Fruit fly (Drosophila melanogaster) whole organism, embryonic: Measurements from ENCODE around the gene CG43447.
A peak's percentile ranks its signal among the peaks of the same experiment; 100 is the strongest.

Experiments used
- Aef1 ChIP-seq: fragments of 200-800 bp; sonication (Bioruptor generic); IDR thresholded peaks from 3 replicates; pipeline ENCODE4 v1.3.6; 2022; ENCODE audit warnings: missing biosample characterization, missing genetic modification characterization
- Awh ChIP-seq: fragments of 200-800 bp; sonication (Bioruptor generic); IDR thresholded peaks from 2 replicates; pipeline ENCODE4, ENCODE4 v1.3.6; 2022; ENCODE audit warnings: missing biosample characterization, missing genetic modification characterization
- CG10366 ChIP-seq: fragments of 200-800 bp; sonication (Bioruptor generic); IDR thresholded peaks from 2 replicates; pipeline ENCODE4 v1.3.6; 2022; ENCODE audit warnings: missing biosample characterization, missing genetic modification characterization
- CG11696 ChIP-seq: fragments of 200-800 bp; sonication (Bioruptor generic); IDR thresholded peaks from 2 replicates; pipeline ENCODE4 v1.3.6; 2022; ENCODE audit warnings: missing biosample characterization, missing genetic modification characterization
- CG12391 ChIP-seq: fragments of 200-800 bp; sonication (Bioruptor generic); optimal IDR thresholded peaks from 3 replicates; lab custom pipeline; 2018; ENCODE audit warnings: missing biosample characterization, mild to moderate bottlenecking, missing genetic modification characterization, moderate library complexity
- CG15073 ChIP-seq: fragments of 200-800 bp; sonication (Bioruptor generic); optimal IDR thresholded peaks from 2 replicates; lab custom pipeline; 2016; ENCODE audit warnings: missing biosample characterization, missing genetic modification characterization
- CG15514 ChIP-seq: fragments of 200-800 bp; sonication (Bioruptor generic); optimal IDR thresholded peaks from 3 replicates; lab custom pipeline; 2017; ENCODE audit warnings: missing biosample characterization, missing genetic modification characterization, mild to moderate bottlenecking, moderate library complexity, missing genetic modification reagents
- CG16863 ChIP-seq: fragments of 200-800 bp; sonication (Bioruptor generic); optimal IDR thresholded peaks from 3 replicates; lab custom pipeline; 2016; ENCODE audit warnings: missing biosample characterization, missing genetic modification characterization
- CG17802 ChIP-seq: fragments of 200-800 bp; sonication (Bioruptor generic); optimal IDR thresholded peaks from 2 replicates; lab custom pipeline; 2018; ENCODE audit warnings: missing biosample characterization, mild to moderate bottlenecking, missing genetic modification characterization, moderate library complexity
- CG30020 ChIP-seq: fragments of 200-800 bp; optimal IDR thresholded peaks from 2 replicates; lab custom pipeline; 2019; ENCODE audit warnings: missing biosample characterization, mild to moderate bottlenecking, missing genetic modification characterization, moderate library complexity
- CG31224 ChIP-seq: fragments of 200-800 bp; sonication (Bioruptor generic); IDR thresholded peaks from 2 replicates; pipeline ENCODE4 v1.3.6; 2022; ENCODE audit warnings: missing biosample characterization, missing genetic modification characterization
- CG3163 ChIP-seq: fragments of 200-800 bp; sonication (Bioruptor generic); optimal IDR thresholded peaks from 3 replicates; lab custom pipeline; 2016; ENCODE audit warnings: missing biosample characterization, missing genetic modification characterization
- CG32767 ChIP-seq: fragments of 200-800 bp; sonication (Bioruptor generic); IDR thresholded peaks from 2 replicates; pipeline ENCODE4 v1.3.6; 2022; ENCODE audit warnings: missing biosample characterization, missing genetic modification characterization
- CG3281 ChIP-seq: fragments of 200-800 bp; sonication (Bioruptor generic); optimal IDR thresholded peaks from 3 replicates; lab custom pipeline; 2017; ENCODE audit warnings: missing biosample characterization, mild to moderate bottlenecking, missing genetic modification characterization
- CG34422 ChIP-seq: fragments of 200-800 bp; sonication (Bioruptor generic); IDR thresholded peaks from 3 replicates; pipeline ENCODE4 v1.3.6; 2022; ENCODE audit warnings: missing biosample characterization, missing genetic modification characterization
- CG3847 ChIP-seq: fragments of 200-800 bp; sonication (Bioruptor generic); IDR thresholded peaks from 2 replicates; pipeline ENCODE4 v1.3.6; 2022; ENCODE audit warnings: missing biosample characterization, missing genetic modification characterization
- CG3995 ChIP-seq: fragments of 200-800 bp; sonication (Bioruptor generic); optimal IDR thresholded peaks from 3 replicates; lab custom pipeline; 2016; ENCODE audit warnings: missing biosample characterization, missing genetic modification characterization
- CG6689 ChIP-seq: fragments of 200-800 bp; sonication (Bioruptor generic); IDR thresholded peaks from 2 replicates; pipeline ENCODE4 v1.3.6; 2022; ENCODE audit warnings: missing biosample characterization, missing genetic modification characterization
- CG7271 ChIP-seq: fragments of 200-800 bp; sonication (Bioruptor generic); optimal IDR thresholded peaks from 2 replicates; lab custom pipeline; 2018; ENCODE audit warnings: missing biosample characterization, mild to moderate bottlenecking, missing genetic modification characterization, moderate library complexity
- CG8765 ChIP-seq: fragments of 200-800 bp; sonication (Bioruptor generic); IDR thresholded peaks from 2 replicates; pipeline ENCODE4 v1.3.6; 2022; ENCODE audit warnings: missing biosample characterization, missing genetic modification characterization
- CG9727 ChIP-seq: fragments of 200-800 bp; sonication (Bioruptor generic); optimal IDR thresholded peaks from 3 replicates; lab custom pipeline; 2017; ENCODE audit warnings: missing biosample characterization, mild to moderate bottlenecking, missing genetic modification characterization
- CTCF ChIP-seq: fragments of 200-800 bp; sonication (Bioruptor generic); optimal IDR thresholded peaks from 2 replicates; lab custom pipeline; 2017; ENCODE audit warnings: missing biosample characterization, mild to moderate bottlenecking, missing genetic modification characterization, moderate library complexity
- Dek ChIP-seq: fragments of 200-800 bp; sonication (Bioruptor generic); optimal IDR thresholded peaks from 3 replicates; lab custom pipeline; 2019; ENCODE audit warnings: missing biosample characterization, mild to moderate bottlenecking, missing genetic modification characterization, moderate library complexity
- Doc3 ChIP-seq: fragments of 200-800 bp; sonication (Bioruptor generic); IDR thresholded peaks from 3 replicates; pipeline ENCODE4 v1.3.6; 2022; ENCODE audit warnings: missing biosample characterization, missing genetic modification characterization; ENCODE audit not compliant: partially characterized antibody
- Fer1 ChIP-seq: fragments of 200-800 bp; sonication (Bioruptor generic); optimal IDR thresholded peaks from 2 replicates; lab custom pipeline; 2017; ENCODE audit warnings: missing biosample characterization, mild to moderate bottlenecking, missing genetic modification characterization
- H2.0 ChIP-seq: fragments of 200-800 bp; sonication (Bioruptor generic); IDR thresholded peaks from 2 replicates; pipeline ENCODE4 v1.3.6; 2022; ENCODE audit warnings: missing biosample characterization, missing genetic modification characterization
- HLH4C ChIP-seq: fragments of 200-800 bp; sonication (Bioruptor generic); IDR thresholded peaks from 3 replicates; pipeline ENCODE4 v1.3.6; 2022; ENCODE audit warnings: missing biosample characterization, missing genetic modification characterization; ENCODE audit not compliant: partially characterized antibody
- Hey ChIP-seq: fragments of 200-800 bp; sonication (Bioruptor generic); optimal IDR thresholded peaks from 3 replicates; lab custom pipeline; 2018; ENCODE audit warnings: missing biosample characterization, mild to moderate bottlenecking, missing genetic modification characterization
- Hr39 ChIP-seq: fragments of >200 bp; optimal IDR thresholded peaks from 2 replicates; lab custom pipeline; 2017
- MBD-R2 ChIP-seq: fragments of 200-800 bp; sonication (Bioruptor generic); IDR thresholded peaks from 2 replicates; pipeline ENCODE4 v1.3.6; 2022; ENCODE audit warnings: missing biosample characterization, missing genetic modification characterization
- MESR4 ChIP-seq: fragments of 200-800 bp; sonication (Bioruptor generic); optimal IDR thresholded peaks from 2 replicates; lab custom pipeline; 2018; ENCODE audit warnings: missing biosample characterization, mild to moderate bottlenecking, missing genetic modification characterization, moderate library complexity
- Meics ChIP-seq: fragments of 200-800 bp; sonication (Bioruptor generic); optimal IDR thresholded peaks from 2 replicates; lab custom pipeline; 2017; ENCODE audit warnings: missing biosample characterization, mild to moderate bottlenecking, missing genetic modification characterization
- Myb ChIP-seq: fragments of 200-800 bp; sonication (Bioruptor generic); optimal IDR thresholded peaks from 2 replicates; lab custom pipeline; 2016; ENCODE audit warnings: missing biosample characterization, missing genetic modification characterization
- NK7.1 ChIP-seq: fragments of 200-800 bp; sonication (Bioruptor generic); optimal IDR thresholded peaks from 3 replicates; lab custom pipeline; 2016; ENCODE audit warnings: missing biosample characterization, missing genetic modification characterization
- Sin3A ChIP-seq: fragments of >200 bp; optimal IDR thresholded peaks from 2 replicates; lab custom pipeline; 2018
- Spps ChIP-seq: fragments of 200-800 bp; sonication (Bioruptor generic); optimal IDR thresholded peaks from 2 replicates; lab custom pipeline; 2018; ENCODE audit warnings: missing biosample characterization, mild to moderate bottlenecking, missing genetic modification characterization
- Xbp1 ChIP-seq: fragments of 200-800 bp; sonication (Bioruptor generic); optimal IDR thresholded peaks from 3 replicates; lab custom pipeline; 2016; ENCODE audit warnings: missing biosample characterization, mild to moderate bottlenecking, missing genetic modification characterization
- bbx ChIP-seq: fragments of 200-800 bp; sonication (Bioruptor generic); IDR thresholded peaks from 2 replicates; pipeline ENCODE4 v1.3.6; 2022; ENCODE audit warnings: missing biosample characterization, missing genetic modification characterization; ENCODE audit not compliant: partially characterized antibody
- crc ChIP-seq: fragments of 200-800 bp; sonication (Bioruptor generic); optimal IDR thresholded peaks from 2 replicates; lab custom pipeline; 2016; ENCODE audit warnings: missing biosample characterization, missing genetic modification characterization
- da ChIP-seq: fragments of 200-800 bp; sonication (Bioruptor generic); optimal IDR thresholded peaks from 2 replicates; lab custom pipeline; 2016; ENCODE audit warnings: missing biosample characterization, missing genetic modification characterization
- dati ChIP-seq: fragments of 200-800 bp; sonication (Bioruptor generic); IDR thresholded peaks from 2 replicates; pipeline ENCODE4 v1.3.6; 2022; ENCODE audit warnings: missing biosample characterization, missing genetic modification characterization
- dmrt99B ChIP-seq: fragments of 200-800 bp; sonication (Bioruptor generic); optimal IDR thresholded peaks from 2 replicates; lab custom pipeline; 2018; ENCODE audit warnings: missing biosample characterization, mild to moderate bottlenecking, missing genetic modification characterization, moderate library complexity
- ems ChIP-seq: fragments of 200-800 bp; sonication (Bioruptor generic); optimal IDR thresholded peaks from 3 replicates; lab custom pipeline; 2016; ENCODE audit warnings: missing biosample characterization, missing genetic modification characterization
- en ChIP-seq: fragments of 200-800 bp; sonication (Bioruptor generic); optimal IDR thresholded peaks from 2 replicates; lab custom pipeline; 2016; ENCODE audit warnings: missing biosample characterization, missing genetic modification characterization
- eve ChIP-seq, 2 experiments: fragments of >200 bp; optimal IDR thresholded peaks; 2 replicates each; lab custom pipeline; 2017; ENCODE audit warnings: missing biosample characterization in 2 of 2, missing genetic modification characterization in 2 of 2
- ham ChIP-seq: fragments of 200-800 bp; sonication (Bioruptor generic); IDR thresholded peaks from 2 replicates; pipeline ENCODE4 v1.3.6; 2022; ENCODE audit warnings: missing biosample characterization, missing genetic modification characterization
- hkb ChIP-seq, 2 experiments: fragments of 200-800 bp in 1 of 2; fragments of >200 bp in 1 of 2; sonication (Bioruptor generic) in 1 of 2; IDR thresholded peaks in 1 of 2; optimal IDR thresholded peaks in 1 of 2; 2 replicates each; pipeline versions ENCODE4 v1.3.6 to Lab custom; 2017 to 2022; ENCODE audit warnings: missing biosample characterization in 1 of 2, missing genetic modification characterization in 1 of 2
- kay ChIP-seq: fragments of 200-800 bp; sonication (Bioruptor generic); optimal IDR thresholded peaks from 2 replicates; lab custom pipeline; 2016; ENCODE audit warnings: missing biosample characterization, missing genetic modification characterization
- repo ChIP-seq: fragments of 200-800 bp; sonication (Bioruptor generic); optimal IDR thresholded peaks from 2 replicates; lab custom pipeline; 2016; ENCODE audit warnings: missing biosample characterization, missing genetic modification characterization
- shn ChIP-seq: fragments of 200-800 bp; sonication (Bioruptor generic); optimal IDR thresholded peaks from 3 replicates; lab custom pipeline; 2016; ENCODE audit warnings: missing biosample characterization, missing genetic modification characterization
- tgo ChIP-seq: fragments of 200-800 bp; sonication (Bioruptor generic); IDR thresholded peaks from 3 replicates; pipeline ENCODE4 v1.3.6; 2022; ENCODE audit warnings: missing biosample characterization, missing genetic modification characterization
- ttk ChIP-seq: fragments of 200-800 bp; sonication (Bioruptor generic); IDR thresholded peaks from 2 replicates; pipeline ENCODE4 v2.1.2; 2022; ENCODE audit warnings: missing biosample characterization, missing genetic modification characterization
- vvl ChIP-seq: fragments of 200-800 bp; sonication (Bioruptor generic); IDR thresholded peaks from 2 replicates; pipeline ENCODE4 v1.3.6; 2022; ENCODE audit warnings: missing biosample characterization, missing genetic modification characterization
- zf30C ChIP-seq: fragments of 200-800 bp; sonication (Bioruptor generic); optimal IDR thresholded peaks from 3 replicates; lab custom pipeline; 2018; ENCODE audit warnings: missing biosample characterization, mild to moderate bottlenecking, missing genetic modification characterization

The CG43447 gene

DNA sequence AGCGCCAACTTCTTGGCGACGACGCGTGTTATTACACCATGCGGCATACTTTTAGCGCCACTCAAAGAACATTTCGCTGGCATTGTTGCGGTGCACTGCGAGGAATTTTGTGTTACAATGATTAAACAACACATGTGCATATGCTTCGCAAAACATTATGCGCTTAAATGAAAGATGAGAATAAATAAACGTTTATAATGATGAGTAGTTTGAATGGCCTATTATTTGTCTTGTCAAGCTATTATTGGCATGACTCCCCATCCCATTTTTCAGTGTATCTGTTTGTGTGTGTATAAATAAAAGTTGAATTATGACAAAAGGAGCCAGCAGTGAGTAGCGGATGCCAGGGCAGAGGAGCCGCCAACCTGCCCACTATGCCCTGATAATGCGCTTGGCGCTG lies 18.3 kb upstream of the CG43447 start (continued):
- TF ChIP-seq MBD-R2 (GFP tag; lab: Robert Waterston, UW) (no peak), NK7.1 (no peak), CG30020 (tag; lab: Kevin White, UChicago) (no peak), CG31224 (GFP tag; lab: Robert Waterston, UW) (no peak), vvl (GFP tag; lab: Robert Waterston, UW) (peak; percentile 39; the same call in 1 of the 2 replicates), CG6689 (GFP tag; lab: Robert Waterston, UW) (0 out of 2 replicates have a peak, but pooled peaks have one; percentile 18), CG3163 (GFP tag; lab: Kevin White, UChicago) (no peak), CG32767 (GFP tag; lab: Robert Waterston, UW) (no peak), CG15073 (no peak), CG12391 (tag; lab: Kevin White, UChicago) (no peak), HLH4C (no peak), kay (no peak), ems (GFP tag; lab: Kevin White, UChicago) (no peak), CG7271 (tag; lab: Kevin White, UChicago) (no peak), Dek (tag; lab: Kevin White, UChicago) (no peak), Awh (GFP tag; lab: Robert Waterston, UW) (no peak), CG11696 (GFP tag; lab: Robert Waterston, UW) (no peak), crc (no peak), Myb (GFP tag; lab: Kevin White, UChicago) (no peak), da (GFP tag; lab: Kevin White, UChicago) (no peak), MESR4 (GFP tag; lab: Kevin White, UChicago) (no peak), Xbp1 (peak; percentile 25), CG16863 (GFP tag; lab: Kevin White, UChicago) (no peak), Fer1 (GFP tag; lab: Kevin White, UChicago) (peak; percentile 32), CG17802 (no peak), dati (no peak), CTCF (no peak), CG3995 (no peak), ham (GFP tag; lab: Robert Waterston, UW) (no peak), Doc3 (GFP tag; lab: Robert Waterston, UW) (no peak), Aef1 (no peak), Sin3A (lab: Kevin White, UChicago) (no peak), bbx (GFP tag; lab: Robert Waterston, UW) (no peak), CG34422 (GFP tag; lab: Robert Waterston, UW) (no peak), CG9727 (GFP tag; lab: Kevin White, UChicago) (peak; percentile 13), dmrt99B (tag; lab: Kevin White, UChicago) (peak; percentile 43), shn (GFP tag; lab: Kevin White, UChicago) (no peak), CG8765 (GFP tag; lab: Robert Waterston, UW) (no peak), ttk (GFP tag; lab: Robert Waterston, UW) (0 out of 2 replicates have a peak, but pooled peaks have one; percentile 17), tgo (GFP tag; lab: Robert Waterston, UW) (no peak), hkb (optimal IDR thresholded peaks at IDR 0.05; lab: Kevin White, UChicago) (no peak), hkb (GFP tag; IDR thresholded peaks at IDR 0.05; lab: Robert Waterston, UW) (no peak), Hr39 (lab: Kevin White, UChicago) (no peak), Meics (GFP tag; lab: Kevin White, UChicago) (no peak), Spps (tag; lab: Kevin White, UChicago) (no peak), CG10366 (GFP tag; lab: Robert Waterston, UW) (no peak), en (GFP tag; lab: Kevin White, UChicago) (no peak), repo (GFP tag; lab: Kevin White, UChicago) (no peak), H2.0 (GFP tag; lab: Robert Waterston, UW) (no peak), zf30C (GFP tag; lab: Kevin White, UChicago) (no peak), eve (GFP tag; optimal IDR thresholded peaks at IDR 0.05; lab: Kevin White, UChicago) (no peak), Hey (tag; lab: Kevin White, UChicago) (no peak), CG15514 (no peak), CG3281 (peak; percentile 14), CG3847 (GFP tag; lab: Robert Waterston, UW) (no peak)
